Fruit fly (Drosophila melanogaster) whole organism, embryonic: ENCODE results near the gene CG14400.
A peak's percentile ranks its signal among the peaks of the same experiment; 100 is the strongest.

Experiments used
- CG10431 ChIP-seq: fragments of 200-800 bp; sonication (Bioruptor generic); optimal IDR thresholded peaks from 3 replicates; lab custom pipeline; 2018; ENCODE audit warnings: missing biosample characterization, mild to moderate bottlenecking, missing genetic modification characterization
- CG11085 ChIP-seq: fragments of 200-800 bp; sonication (Bioruptor generic); IDR thresholded peaks from 2 replicates; pipeline ENCODE4 v1.3.6; 2022; ENCODE audit warnings: missing biosample characterization, missing genetic modification characterization
- CG11695 ChIP-seq: fragments of 200-800 bp; sonication (Bioruptor generic); IDR thresholded peaks from 3 replicates; pipeline ENCODE4 v1.3.6; 2022; ENCODE audit warnings: missing biosample characterization, missing genetic modification characterization
- CG11723 ChIP-seq: fragments of 200-800 bp; sonication (Bioruptor generic); optimal IDR thresholded peaks from 2 replicates; lab custom pipeline; 2017; ENCODE audit warnings: missing biosample characterization, mild to moderate bottlenecking, missing genetic modification characterization
- CG15514 ChIP-seq: fragments of 200-800 bp; sonication (Bioruptor generic); optimal IDR thresholded peaks from 3 replicates; lab custom pipeline; 2017; ENCODE audit warnings: missing biosample characterization, missing genetic modification characterization, mild to moderate bottlenecking, moderate library complexity, missing genetic modification reagents
- CG15601 ChIP-seq: fragments of 200-800 bp; sonication (Bioruptor generic); optimal IDR thresholded peaks from 3 replicates; lab custom pipeline; 2019; ENCODE audit warnings: missing biosample characterization, mild to moderate bottlenecking, missing genetic modification characterization, moderate library complexity
- CG16815 ChIP-seq: fragments of 200-800 bp; sonication (Bioruptor generic); optimal IDR thresholded peaks from 3 replicates; lab custom pipeline; 2017; ENCODE audit warnings: missing biosample characterization, mild to moderate bottlenecking, missing genetic modification characterization
- CG17802 ChIP-seq: fragments of 200-800 bp; sonication (Bioruptor generic); optimal IDR thresholded peaks from 2 replicates; lab custom pipeline; 2018; ENCODE audit warnings: missing biosample characterization, mild to moderate bottlenecking, missing genetic modification characterization, moderate library complexity
- CG17829 ChIP-seq: fragments of 200-800 bp; optimal IDR thresholded peaks from 2 replicates; lab custom pipeline; 2019; ENCODE audit warnings: missing biosample characterization, mild to moderate bottlenecking, missing genetic modification characterization, moderate library complexity
- CG18011 ChIP-seq: fragments of 200-800 bp; sonication (Bioruptor generic); optimal IDR thresholded peaks from 2 replicates; lab custom pipeline; 2017; ENCODE audit warnings: missing biosample characterization, missing genetic modification characterization, mild to moderate bottlenecking, moderate library complexity, missing genotype
- CG18476 ChIP-seq: fragments of 200-800 bp; sonication (Bioruptor generic); optimal IDR thresholded peaks from 2 replicates; lab custom pipeline; 2016; ENCODE audit warnings: missing biosample characterization, mild to moderate bottlenecking, missing genetic modification characterization
- CG33213 ChIP-seq: fragments of 200-800 bp; sonication (Bioruptor generic); optimal IDR thresholded peaks from 3 replicates; lab custom pipeline; 2016; ENCODE audit warnings: missing biosample characterization, missing genetic modification characterization
- CG3726 ChIP-seq: fragments of 200-800 bp; sonication (Bioruptor generic); IDR thresholded peaks from 3 replicates; pipeline ENCODE4, ENCODE4 v1.3.6; 2022; ENCODE audit warnings: missing biosample characterization, missing genetic modification characterization
- CG3995 ChIP-seq: fragments of 200-800 bp; sonication (Bioruptor generic); optimal IDR thresholded peaks from 3 replicates; lab custom pipeline; 2016; ENCODE audit warnings: missing biosample characterization, missing genetic modification characterization
- CG5953 ChIP-seq: fragments of 200-800 bp; sonication (Bioruptor generic); IDR thresholded peaks from 2 replicates; pipeline ENCODE4 v1.3.6; 2022; ENCODE audit warnings: missing biosample characterization, missing genetic modification characterization
- CG6854 ChIP-seq: fragments of 200-800 bp; sonication (Bioruptor generic); optimal IDR thresholded peaks from 3 replicates; lab custom pipeline; 2017; ENCODE audit warnings: missing biosample characterization, mild to moderate bottlenecking, missing genetic modification characterization
- CG7271 ChIP-seq: fragments of 200-800 bp; sonication (Bioruptor generic); optimal IDR thresholded peaks from 2 replicates; lab custom pipeline; 2018; ENCODE audit warnings: missing biosample characterization, mild to moderate bottlenecking, missing genetic modification characterization, moderate library complexity
- CG9876 ChIP-seq: fragments of 200-800 bp; sonication (Bioruptor generic); optimal IDR thresholded peaks from 2 replicates; lab custom pipeline; 2016; ENCODE audit warnings: missing biosample characterization, missing genetic modification characterization
- CkIIα-i1 ChIP-seq: fragments of 200-800 bp; sonication (Bioruptor generic); IDR thresholded peaks from 2 replicates; pipeline ENCODE4 v1.3.6; 2022; ENCODE audit warnings: missing biosample characterization, missing genetic modification characterization
- Dref ChIP-seq: fragments of 200-800 bp; sonication (Bioruptor generic); IDR thresholded peaks from 2 replicates; pipeline ENCODE4 v1.3.6; 2022; ENCODE audit warnings: missing biosample characterization, missing genetic modification characterization
- Drgx ChIP-seq: fragments of 200-800 bp; sonication (Bioruptor generic); IDR thresholded peaks from 2 replicates; pipeline ENCODE4 v1.3.6; 2022; ENCODE audit warnings: missing biosample characterization, missing genetic modification characterization
- ERR ChIP-seq: fragments of 200-800 bp; sonication (Bioruptor generic); optimal IDR thresholded peaks from 2 replicates; lab custom pipeline; 2016; ENCODE audit warnings: missing biosample characterization, missing genetic modification characterization
- GATAe ChIP-seq: fragments of 200-800 bp; sonication (Bioruptor generic); conservative IDR thresholded peaks from 2 replicates; pipeline ENCODE4 v1.3.6; 2022; ENCODE audit warnings: missing biosample characterization, missing genetic modification characterization
- Oaz ChIP-seq: fragments of 200-800 bp; sonication (Bioruptor generic); IDR thresholded peaks from 2 replicates; pipeline ENCODE4 v1.3.6; 2022; ENCODE audit warnings: missing biosample characterization, missing genetic modification characterization
- Optix ChIP-seq: fragments of 200-800 bp; sonication (Bioruptor generic); IDR thresholded peaks from 3 replicates; pipeline ENCODE4 v1.3.6; 2022; ENCODE audit warnings: missing biosample characterization, missing genetic modification characterization
- Ssrp ChIP-seq: fragments of 200-800 bp; sonication (Bioruptor generic); optimal IDR thresholded peaks from 2 replicates; lab custom pipeline; 2018; ENCODE audit warnings: missing biosample characterization, mild to moderate bottlenecking, missing genetic modification characterization, moderate library complexity
- ab ChIP-seq: fragments of 200-800 bp; sonication (Bioruptor generic); optimal IDR thresholded peaks from 2 replicates; lab custom pipeline; 2016; ENCODE audit warnings: missing biosample characterization, missing genetic modification characterization
- caup ChIP-seq: fragments of 200-800 bp; sonication (Bioruptor generic); optimal IDR thresholded peaks from 3 replicates; lab custom pipeline; 2017; ENCODE audit warnings: missing biosample characterization, mild to moderate bottlenecking, missing genetic modification characterization, moderate library complexity; ENCODE audit not compliant: severe bottlenecking
- chn ChIP-seq: fragments of 200-800 bp; sonication (Bioruptor generic); optimal IDR thresholded peaks from 2 replicates; lab custom pipeline; 2016; ENCODE audit warnings: missing biosample characterization, missing genetic modification characterization
- crp ChIP-seq, 2 experiments: fragments of 200-800 bp; sonication (Bioruptor generic); optimal IDR thresholded peaks; 2 replicates in 1 of 2; 3 replicates in 1 of 2; lab custom pipeline; 2017; ENCODE audit warnings: missing biosample characterization in 2 of 2, missing genetic modification characterization in 2 of 2, mild to moderate bottlenecking in 1 of 2, moderate library complexity in 1 of 2
- gcm2 ChIP-seq: fragments of 200-800 bp; sonication (Bioruptor generic); optimal IDR thresholded peaks from 2 replicates; lab custom pipeline; 2016; ENCODE audit warnings: missing biosample characterization, missing genetic modification characterization
- hkb ChIP-seq, 2 experiments: fragments of 200-800 bp in 1 of 2; fragments of >200 bp in 1 of 2; sonication (Bioruptor generic) in 1 of 2; IDR thresholded peaks in 1 of 2; optimal IDR thresholded peaks in 1 of 2; 2 replicates each; pipeline versions ENCODE4 v1.3.6 to Lab custom; 2017 to 2022; ENCODE audit warnings: missing biosample characterization in 1 of 2, missing genetic modification characterization in 1 of 2
- klu ChIP-seq: fragments of 200-800 bp; sonication (Bioruptor generic); IDR thresholded peaks from 2 replicates; pipeline ENCODE4 v1.3.6; 2022; ENCODE audit warnings: missing biosample characterization, missing genetic modification characterization
- mirr ChIP-seq: fragments of 200-800 bp; sonication (Bioruptor generic); optimal IDR thresholded peaks from 3 replicates; lab custom pipeline; 2018; ENCODE audit warnings: missing biosample characterization, mild to moderate bottlenecking, missing genetic modification characterization
- nom ChIP-seq: fragments of 200-800 bp; sonication (Bioruptor generic); optimal IDR thresholded peaks from 2 replicates; lab custom pipeline; 2017; ENCODE audit warnings: missing biosample characterization, missing genetic modification characterization, mild to moderate bottlenecking, moderate library complexity, missing genetic modification reagents
- otp ChIP-seq: fragments of 200-800 bp; sonication (Bioruptor generic); IDR thresholded peaks from 3 replicates; pipeline ENCODE4, ENCODE4 v1.3.6; 2022; ENCODE audit warnings: missing biosample characterization, missing genetic modification characterization
- p53 ChIP-seq: fragments of 200-800 bp; sonication (Bioruptor generic); optimal IDR thresholded peaks from 2 replicates; lab custom pipeline; 2016; ENCODE audit warnings: missing biosample characterization, missing genetic modification characterization
- pfk ChIP-seq: fragments of 200-800 bp; sonication (Bioruptor generic); optimal IDR thresholded peaks from 2 replicates; lab custom pipeline; 2018; ENCODE audit warnings: missing biosample characterization, mild to moderate bottlenecking, missing genetic modification characterization, moderate library complexity
- pros ChIP-seq: fragments of 200-800 bp; sonication (Bioruptor generic); optimal IDR thresholded peaks from 3 replicates; lab custom pipeline; 2019; ENCODE audit warnings: missing biosample characterization, mild to moderate bottlenecking, missing genetic modification characterization, moderate library complexity
- sc ChIP-seq, 3 experiments: fragments of >200 bp in 2 of 3; fragments of 200-800 bp in 1 of 3; sonication (Bioruptor generic) in 1 of 3; optimal IDR thresholded peaks; 2 replicates in 2 of 3; 3 replicates in 1 of 3; lab custom pipeline; 2017; ENCODE audit warnings: mild to moderate bottlenecking in 1 of 3, missing biosample characterization in 1 of 3, missing genetic modification characterization in 1 of 3, missing genetic modification reagents in 1 of 3
- sens-2 ChIP-seq: fragments of 200-800 bp; sonication (Bioruptor generic); IDR thresholded peaks from 2 replicates; pipeline ENCODE4 v1.3.6; 2022; ENCODE audit warnings: missing biosample characterization, missing genetic modification characterization
- sima ChIP-seq: fragments of 200-800 bp; sonication (Bioruptor generic); optimal IDR thresholded peaks from 2 replicates; lab custom pipeline; 2016; ENCODE audit warnings: missing biosample characterization, missing genetic modification characterization
- sqz ChIP-seq: fragments of 200-800 bp; sonication (Bioruptor generic); optimal IDR thresholded peaks from 3 replicates; lab custom pipeline; 2018; ENCODE audit warnings: missing biosample characterization, mild to moderate bottlenecking, missing genetic modification characterization
- tap ChIP-seq: fragments of 200-800 bp; optimal IDR thresholded peaks from 3 replicates; lab custom pipeline; 2019; ENCODE audit warnings: missing biosample characterization, mild to moderate bottlenecking, missing genetic modification characterization, moderate library complexity
- tgo ChIP-seq: fragments of 200-800 bp; sonication (Bioruptor generic); IDR thresholded peaks from 3 replicates; pipeline ENCODE4 v1.3.6; 2022; ENCODE audit warnings: missing biosample characterization, missing genetic modification characterization
- usp ChIP-seq: fragments of >200 bp; optimal IDR thresholded peaks from 2 replicates; lab custom pipeline; 2017; ENCODE audit warnings: missing biosample characterization, missing genetic modification characterization
- vfl ChIP-seq: fragments of 200-800 bp; sonication (Bioruptor generic); optimal IDR thresholded peaks from 2 replicates; lab custom pipeline; 2016; ENCODE audit warnings: missing biosample characterization, missing genetic modification characterization
- wdn ChIP-seq: fragments of 200-800 bp; sonication (Bioruptor generic); IDR thresholded peaks from 2 replicates; pipeline ENCODE4 v1.3.6; 2022; ENCODE audit warnings: missing biosample characterization, missing genetic modification characterization
- zfh1 ChIP-seq: fragments of 200-800 bp; sonication (Bioruptor generic); IDR thresholded peaks from 3 replicates; pipeline ENCODE4 v1.3.6; 2022; ENCODE audit warnings: missing biosample characterization, missing genetic modification characterization

CG14400 gene

dm6 chr2L:20889857-20890606 is 32.3 kb upstream of the CG14400 start (continued):
- no peak for TF ChIP-seq wdn
- no peak for TF ChIP-seq vfl
- TF ChIP-seq CkIIα-i1 (GFP tag; lab: Robert Waterston, UW), result no peak
- TF ChIP-seq CG7271 (tag; lab: Kevin White, UChicago), result no peak
- TF ChIP-seq CG3995 (GFP tag; lab: Kevin White, UChicago), result no peak
- TF ChIP-seq sqz, result no peak
- no peak for TF ChIP-seq CG15514 (GFP tag; lab: Kevin White, UChicago)
- no peak for TF ChIP-seq sc (optimal IDR thresholded peaks at IDR 0.05; lab: Kevin White, UChicago)
- peak; percentile 16 for TF ChIP-seq sc (GFP tag; optimal IDR thresholded peaks at IDR 0.05; lab: Kevin White, UChicago)
- TF ChIP-seq Dref (GFP tag; lab: Robert Waterston, UW), result no peak
- TF ChIP-seq CG15601 (tag; lab: Kevin White, UChicago), result no peak
- TF ChIP-seq nom (GFP tag; lab: Kevin White, UChicago), result no peak
- no peak for TF ChIP-seq ERR (GFP tag; lab: Kevin White, UChicago)
- no peak for TF ChIP-seq hkb (optimal IDR thresholded peaks at IDR 0.05; lab: Kevin White, UChicago)
- peak; percentile 31; the same call in 1 of the 2 replicates for TF ChIP-seq hkb (GFP tag; IDR thresholded peaks at IDR 0.05; lab: Robert Waterston, UW)
- peak; percentile 33 for TF ChIP-seq mirr (GFP tag; lab: Kevin White, UChicago)
- no peak for TF ChIP-seq CG11695 (GFP tag; lab: Robert Waterston, UW)
- no peak for TF ChIP-seq CG9876 (GFP tag; lab: Kevin White, UChicago)
- TF ChIP-seq sens-2 (GFP tag; lab: Robert Waterston, UW), result no peak
- no peak for TF ChIP-seq CG18011 (GFP tag; lab: Kevin White, UChicago)
- TF ChIP-seq Optix (GFP tag; lab: Robert Waterston, UW), result no peak
- TF ChIP-seq klu (GFP tag; lab: Robert Waterston, UW), result no peak
- no peak for TF ChIP-seq crp (GFP tag; optimal IDR thresholded peaks at IDR 0.05; lab: Kevin White, UChicago)
- TF ChIP-seq pfk (GFP tag; lab: Kevin White, UChicago), result no peak
- TF ChIP-seq zfh1 (GFP tag; lab: Robert Waterston, UW), result no peak
- TF ChIP-seq CG10431 (GFP tag; lab: Kevin White, UChicago), result no peak
- no peak for TF ChIP-seq CG6854
- TF ChIP-seq CG17829, result no peak
- no peak for TF ChIP-seq otp (GFP tag; lab: Robert Waterston, UW)
- TF ChIP-seq pros (GFP tag; lab: Kevin White, UChicago), result no peak
- TF ChIP-seq usp, result no peak
- no peak for TF ChIP-seq CG5953
- TF ChIP-seq ab, result no peak
- no peak for TF ChIP-seq GATAe (GFP tag; lab: Robert Waterston, UW)
- TF ChIP-seq CG16815 (GFP tag; lab: Kevin White, UChicago), result no peak
- TF ChIP-seq Ssrp (tag; lab: Kevin White, UChicago), result peak; percentile 45
- TF ChIP-seq p53 (GFP tag; lab: Kevin White, UChicago), result no peak
- peak; percentile 48; the same call in 1 of the 2 replicates for TF ChIP-seq Drgx (GFP tag; lab: Robert Waterston, UW)
- TF ChIP-seq CG17802 (tag; lab: Kevin White, UChicago), result no peak
- peak; percentile 5 for TF ChIP-seq caup (GFP tag; lab: Kevin White, UChicago)
- TF ChIP-seq CG3726, result no peak
- no peak for TF ChIP-seq CG11085
- TF ChIP-seq sima (GFP tag; lab: Kevin White, UChicago), result peak; percentile 29
- no peak for TF ChIP-seq chn
- TF ChIP-seq CG18476 (GFP tag; lab: Kevin White, UChicago), result no peak
- TF ChIP-seq CG33213 (GFP tag; lab: Kevin White, UChicago), result peak; percentile 10
- no peak for TF ChIP-seq tap (tag; lab: Kevin White, UChicago)
- TF ChIP-seq gcm2 (GFP tag; lab: Kevin White, UChicago), result no peak
- TF ChIP-seq CG11723 (GFP tag; lab: Kevin White, UChicago), result no peak
- TF ChIP-seq Oaz (GFP tag; lab: Robert Waterston, UW), result no peak
- TF ChIP-seq tgo (GFP tag; lab: Robert Waterston, UW), result no peak; the same call in 2 of the 3 replicates
